Worm (Caenorhabditis elegans): Measurements from ENCODE around the gene srbc-24.
A peak's percentile ranks its signal among the peaks of the same experiment; 100 is the strongest.

Gene srbc-24

DNA sequence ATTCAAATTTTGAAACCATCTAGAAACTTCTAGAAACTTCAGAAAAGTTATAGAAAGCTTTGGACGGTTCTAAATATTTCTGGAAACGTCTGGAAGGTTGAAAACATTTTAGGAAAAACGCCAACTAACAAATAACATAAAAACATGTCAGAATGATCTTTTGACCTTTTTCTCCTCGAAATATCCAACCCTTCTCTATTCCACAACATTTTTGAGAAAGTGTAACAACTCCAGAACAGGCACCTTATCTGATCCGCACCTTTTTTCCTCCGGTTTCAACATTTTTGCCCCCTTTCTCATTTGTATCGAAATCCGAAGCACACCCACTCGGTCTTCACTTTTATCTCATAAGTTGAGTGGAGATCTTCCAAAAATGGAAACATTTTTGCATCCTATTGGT, 41.2 kb upstream of the srbc-24 start, which contains the start of gene F22F7.3:
TSS of gene F22F7.3 (plus strand) at position 301 of the 400 bp plus-strand sequence.
- TF ChIP-seq mxl-3 (GFP tag; optimal IDR thresholded peaks at IDR 0.05) = no peak
- no peak for TF ChIP-seq arid-1 (GFP tag; conservative IDR thresholded peaks at IDR 0.05)
- no peak for TF ChIP-seq ctbp-1 (GFP tag; IDR thresholded peaks at IDR 0.05)
- no peak for TF ChIP-seq nhr-48 (tag; optimal IDR thresholded peaks at IDR 0.05)
- TF ChIP-seq lin-39 (tag; optimal IDR thresholded peaks at IDR 0.05) = no peak
- no peak for TF ChIP-seq nhr-28 (tag; optimal IDR thresholded peaks at IDR 0.05)

DNA sequence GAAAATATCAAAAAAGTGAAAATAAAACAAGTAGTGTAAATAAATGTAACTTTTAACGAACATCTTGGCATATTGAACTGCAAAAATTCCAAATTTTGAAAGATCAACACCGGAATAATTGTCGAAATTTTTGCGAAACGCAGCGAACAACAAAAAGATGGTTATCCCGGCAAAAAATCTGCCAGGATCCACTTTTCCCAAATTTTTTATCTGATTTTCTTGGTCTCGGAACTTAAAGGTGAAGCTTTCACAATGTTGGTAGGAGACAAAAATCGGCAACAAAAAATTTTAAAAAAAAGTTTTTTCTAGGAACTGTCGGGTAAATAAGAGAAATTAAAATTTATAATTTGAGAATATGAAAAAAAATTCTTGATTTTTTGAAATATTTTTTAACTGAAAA, 33.0 kb upstream of the srbc-24 start, which contains the start of gene bgnt-1.2:
TSS of gene bgnt-1.2 (minus strand) at position 101 of the 400 bp plus-strand sequence.
- TF ChIP-seq mes-2 (tag; optimal IDR thresholded peaks at IDR 0.05; ENCODE audit: poor library complexity, severe bottlenecking) (no peak), lin-13 (GFP tag; optimal IDR thresholded peaks at IDR 0.05) (no peak), ceh-32 (tag; optimal IDR thresholded peaks at IDR 0.05; ENCODE audit: poor library complexity) (no peak), fos-1 (tag; optimal IDR thresholded peaks at IDR 0.05) (no peak), hmg-1.1 (GFP tag; IDR thresholded peaks at IDR 0.05) (no peak), nhr-25 (tag; optimal IDR thresholded peaks at IDR 0.05; ENCODE audit: borderline replicate concordance, insufficient read depth) (no peak), mep-1 (tag; optimal IDR thresholded peaks at IDR 0.05) (no peak), ztf-11 (tag; optimal IDR thresholded peaks at IDR 0.05) (no peak), ces-1 (GFP tag; optimal IDR thresholded peaks at IDR 0.05) (no peak), ZK546.5 (tag; optimal IDR thresholded peaks at IDR 0.05) (no peak), mdt-29 (GFP tag; IDR thresholded peaks at IDR 0.05) (no peak), F37D6.2 (tag; optimal IDR thresholded peaks at IDR 0.05) (no peak), daf-16 (GFP tag; optimal IDR thresholded peaks at IDR 0.05) (no peak), daf-16 (tag; optimal IDR thresholded peaks at IDR 0.05) (no peak), unc-130 (GFP tag; optimal IDR thresholded peaks at IDR 0.05) (no peak)

DNA sequence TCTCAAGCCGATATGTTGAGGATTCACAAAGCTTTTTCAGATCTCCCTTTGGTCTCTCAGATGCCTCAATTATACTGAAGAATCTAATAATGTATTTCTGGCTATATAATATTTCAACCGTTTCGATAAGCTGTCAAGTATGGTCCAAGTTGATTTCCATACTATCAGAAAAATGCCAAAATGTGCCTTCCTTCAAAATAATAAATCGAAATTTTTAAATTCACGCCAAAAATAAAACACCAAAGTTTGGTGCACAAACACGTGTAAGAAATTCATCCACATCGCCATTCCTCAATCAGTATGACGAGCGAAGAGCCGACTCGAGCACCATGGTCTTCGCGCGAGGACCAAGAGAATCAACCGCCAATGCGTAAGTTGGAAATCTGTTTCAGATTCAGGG, 32.0 kb upstream of the srbc-24 start, which contains the start of gene F22F7.11:
TSS of gene F22F7.11 (plus strand) at position 301 of the 400 bp plus-strand sequence.
- TF ChIP-seq set-16 (GFP tag; IDR thresholded peaks at IDR 0.05) (no peak), zfp-2 (tag; optimal IDR thresholded peaks at IDR 0.05) (no peak), R02D3.7 (tag; optimal IDR thresholded peaks at IDR 0.05) (no peak), snpc-1.2 (GFP tag; IDR thresholded peaks at IDR 0.05) (no peak), sdz-12 (GFP tag; optimal IDR thresholded peaks at IDR 0.05) (no peak), mep-1 (tag; optimal IDR thresholded peaks at IDR 0.05) (no peak), hlh-30 (tag; optimal IDR thresholded peaks at IDR 0.05; ENCODE audit: insufficient read depth) (no peak), ztf-11 (tag; optimal IDR thresholded peaks at IDR 0.05) (no peak), zfp-3 (GFP tag; conservative IDR thresholded peaks at IDR 0.05) (no peak), F49E8.2 (tag; optimal IDR thresholded peaks at IDR 0.05; ENCODE audit: borderline replicate concordance) (no peak), nhr-77 (tag; optimal IDR thresholded peaks at IDR 0.05) (no peak), attf-4 (tag; optimal IDR thresholded peaks at IDR 0.05) (no peak), nhr-102 (tag; optimal IDR thresholded peaks at IDR 0.05) (no peak), nhr-11 (tag; optimal IDR thresholded peaks at IDR 0.05) (no peak)

DNA sequence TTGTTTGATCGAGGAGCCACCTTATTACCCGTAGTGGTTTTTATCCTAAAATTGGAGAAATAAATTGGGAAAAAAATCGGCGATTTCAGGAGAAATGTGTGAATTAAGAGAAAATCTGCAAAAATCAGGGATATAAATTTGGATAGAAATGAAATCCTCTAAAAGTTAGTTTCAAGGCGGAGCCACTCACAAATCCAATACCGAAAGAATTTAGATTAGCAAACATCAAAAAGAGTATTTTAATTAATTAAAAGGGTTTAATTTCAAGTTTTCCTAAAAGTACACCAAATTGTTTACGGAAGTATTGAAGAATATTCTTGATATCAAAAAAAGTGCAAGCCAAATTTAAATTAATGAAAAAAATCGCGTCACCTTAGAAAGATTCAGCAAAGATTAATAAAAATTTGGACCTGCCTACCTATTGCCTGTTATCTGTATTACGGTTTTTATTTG, 29.6 kb upstream of the srbc-24 start, which contains the start of gene F22F7.8:
TSS of gene F22F7.8 (minus strand) at position 51 of the 453 bp plus-strand sequence.
- TF ChIP-seq F10B5.3 (tag; optimal IDR thresholded peaks at IDR 0.05) (no peak), aha-1 (tag) (peak; percentile 91), zfp-2 (tag; optimal IDR thresholded peaks at IDR 0.05) (no peak)

Measured in whole organism, L4 larva.